Fruit fly (Drosophila melanogaster) whole organism, prepupa: ENCODE results near the gene CG7766.
A peak's percentile ranks its signal among the peaks of the same experiment; 100 is the strongest.

Source experiments
- Blimp-1 ChIP-seq: fragments of 200-800 bp; sonication (Bioruptor generic); optimal IDR thresholded peaks from 3 replicates; lab custom pipeline; 2017; ENCODE audit warnings: missing biosample characterization, missing genetic modification characterization, mild to moderate bottlenecking, moderate library complexity, missing genetic modification reagents
- CG10631 ChIP-seq: fragments of 200-800 bp; sonication (Bioruptor generic); optimal IDR thresholded peaks from 2 replicates; lab custom pipeline; 2016; ENCODE audit warnings: missing biosample characterization, missing genetic modification characterization
- CG11294 ChIP-seq: fragments of 200-800 bp; sonication (Bioruptor generic); IDR thresholded peaks from 2 replicates; pipeline ENCODE4 v1.3.6; 2022; ENCODE audit warnings: missing biosample characterization, missing genetic modification characterization
- CG11762 ChIP-seq: fragments of 200-800 bp; sonication (Bioruptor generic); optimal IDR thresholded peaks from 3 replicates; lab custom pipeline; 2016; ENCODE audit warnings: missing biosample characterization, missing genetic modification characterization; ENCODE audit not compliant: insufficient read depth
- CG11902 ChIP-seq: fragments of 200-800 bp; sonication (Bioruptor generic); optimal IDR thresholded peaks from 3 replicates; lab custom pipeline; 2016; ENCODE audit warnings: missing biosample characterization, missing genetic modification characterization
- CG1621 ChIP-seq: fragments of 200-800 bp; sonication (Bioruptor generic); optimal IDR thresholded peaks from 3 replicates; lab custom pipeline; 2018; ENCODE audit warnings: missing biosample characterization, mild to moderate bottlenecking, missing genetic modification characterization
- CG16779 ChIP-seq: fragments of 200-800 bp; sonication (Bioruptor generic); optimal IDR thresholded peaks from 3 replicates; lab custom pipeline; 2017; ENCODE audit warnings: missing biosample characterization, mild to moderate bottlenecking, missing genetic modification characterization
- CG3032 ChIP-seq: fragments of 200-800 bp; optimal IDR thresholded peaks from 2 replicates; lab custom pipeline; 2019; ENCODE audit warnings: missing biosample characterization, mild to moderate bottlenecking, missing genetic modification characterization, moderate library complexity
- CG31627 ChIP-seq: fragments of 200-800 bp; sonication (Bioruptor generic); optimal IDR thresholded peaks from 3 replicates; lab custom pipeline; 2016; ENCODE audit warnings: missing biosample characterization, missing genetic modification characterization
- CG34406 ChIP-seq: fragments of 200-800 bp; sonication (Bioruptor generic); optimal IDR thresholded peaks from 3 replicates; lab custom pipeline; 2016; ENCODE audit warnings: missing biosample characterization, missing genetic modification characterization
- CG6163 ChIP-seq: fragments of 200-800 bp; sonication (Bioruptor generic); IDR thresholded peaks from 3 replicates; pipeline ENCODE4 v1.3.6; 2022; ENCODE audit warnings: missing biosample characterization, missing genetic modification characterization
- CG6276 ChIP-seq: fragments of 200-800 bp; sonication (Bioruptor generic); optimal IDR thresholded peaks from 2 replicates; lab custom pipeline; 2017; ENCODE audit warnings: missing biosample characterization, mild to moderate bottlenecking, missing genetic modification characterization
- CG6808 ChIP-seq: fragments of 200-800 bp; sonication (Bioruptor generic); optimal IDR thresholded peaks from 3 replicates; lab custom pipeline; 2017; ENCODE audit warnings: missing biosample characterization, missing genetic modification characterization, mild to moderate bottlenecking, moderate library complexity, missing genetic modification reagents
- CG6854 ChIP-seq: fragments of 200-800 bp; sonication (Bioruptor generic); optimal IDR thresholded peaks from 2 replicates; lab custom pipeline; 2017; ENCODE audit warnings: missing biosample characterization, mild to moderate bottlenecking, missing genetic modification characterization
- CG7368 ChIP-seq: fragments of 200-800 bp; sonication (Bioruptor generic); optimal IDR thresholded peaks from 3 replicates; lab custom pipeline; 2016; ENCODE audit warnings: missing biosample characterization, missing genetic modification characterization
- CG8319 ChIP-seq: fragments of 200-800 bp; sonication (Bioruptor generic); optimal IDR thresholded peaks from 3 replicates; lab custom pipeline; 2016; ENCODE audit warnings: missing biosample characterization, missing genetic modification characterization
- CG8632 ChIP-seq: fragments of 200-800 bp; sonication (Bioruptor generic); optimal IDR thresholded peaks from 3 replicates; lab custom pipeline; 2016; ENCODE audit warnings: missing biosample characterization, missing genetic modification characterization
- Eip75B ChIP-seq: fragments of 200-800 bp; sonication (Bioruptor generic); optimal IDR thresholded peaks from 3 replicates; lab custom pipeline; 2016; ENCODE audit warnings: missing biosample characterization, missing genetic modification characterization
- Eip78C ChIP-seq: fragments of 200-800 bp; sonication (Bioruptor generic); peaks from one replicate; lab custom pipeline; 2016; ENCODE audit warnings: missing biosample characterization, missing genetic modification characterization
- Ets21C ChIP-seq: fragments of 200-800 bp; sonication (Bioruptor generic); optimal IDR thresholded peaks from 3 replicates; lab custom pipeline; 2016; ENCODE audit warnings: missing biosample characterization, missing genetic modification characterization
- Ets96B ChIP-seq: fragments of 200-800 bp; optimal IDR thresholded peaks from 2 replicates; lab custom pipeline; 2019; ENCODE audit warnings: missing biosample characterization, mild to moderate bottlenecking, missing genetic modification characterization, moderate library complexity
- Gug ChIP-seq: fragments of 200-800 bp; sonication (Bioruptor generic); IDR thresholded peaks from 2 replicates; pipeline ENCODE4 v1.3.6; 2022; ENCODE audit warnings: missing biosample characterization, missing genetic modification characterization
- Hr38 ChIP-seq: sonication (Bioruptor generic); optimal IDR thresholded peaks from 2 replicates; lab custom pipeline; 2016; ENCODE audit warnings: missing biosample characterization, missing genetic modification characterization
- Met ChIP-seq: fragments of 200-800 bp; sonication (Bioruptor generic); optimal IDR thresholded peaks from 3 replicates; lab custom pipeline; 2016; ENCODE audit warnings: missing biosample characterization, missing genetic modification characterization
- Sox102F ChIP-seq: fragments of 200-800 bp; sonication (Bioruptor generic); optimal IDR thresholded peaks from 2 replicates; lab custom pipeline; 2016; ENCODE audit warnings: missing biosample characterization, mild to moderate bottlenecking, missing genetic modification characterization
- Sox14 ChIP-seq: fragments of 200-800 bp; sonication (Bioruptor generic); optimal IDR thresholded peaks from 3 replicates; lab custom pipeline; 2016; ENCODE audit warnings: missing biosample characterization, missing genetic modification characterization
- Sox15 ChIP-seq: fragments of 200-800 bp; sonication (Bioruptor generic); optimal IDR thresholded peaks from 3 replicates; lab custom pipeline; 2016; ENCODE audit warnings: missing biosample characterization, missing genetic modification characterization
- achi ChIP-seq: fragments of 200-800 bp; sonication (Bioruptor generic); optimal IDR thresholded peaks from 3 replicates; lab custom pipeline; 2016; ENCODE audit warnings: missing biosample characterization, missing genetic modification characterization
- cyc ChIP-seq: fragments of 200-800 bp; sonication (Bioruptor generic); optimal IDR thresholded peaks from 3 replicates; lab custom pipeline; 2016; ENCODE audit warnings: missing biosample characterization, missing genetic modification characterization
- dsx ChIP-seq: fragments of 200-800 bp; optimal IDR thresholded peaks from 3 replicates; lab custom pipeline; 2019; ENCODE audit warnings: missing biosample characterization, mild to moderate bottlenecking, missing genetic modification characterization, moderate library complexity; ENCODE audit not compliant: poor library complexity, severe bottlenecking
- eg ChIP-seq: fragments of 200-800 bp; sonication (Bioruptor generic); IDR thresholded peaks from 3 replicates; pipeline ENCODE4 v1.3.6; 2022; ENCODE audit warnings: missing biosample characterization, missing genetic modification characterization
- esn ChIP-seq: fragments of 200-800 bp; sonication (Bioruptor generic); optimal IDR thresholded peaks from 2 replicates; lab custom pipeline; 2016; ENCODE audit warnings: missing biosample characterization, mild to moderate bottlenecking, missing genetic modification characterization, moderate library complexity
- fkh ChIP-seq: fragments of 200-800 bp; sonication (Bioruptor generic); optimal IDR thresholded peaks from 3 replicates; lab custom pipeline; 2017; ENCODE audit warnings: missing biosample characterization, mild to moderate bottlenecking, missing genetic modification characterization, moderate library complexity
- net ChIP-seq: fragments of 200-800 bp; sonication (Bioruptor generic); optimal IDR thresholded peaks from 3 replicates; lab custom pipeline; 2016; ENCODE audit warnings: missing biosample characterization, missing genetic modification characterization
- pdm3 ChIP-seq: fragments of 200-800 bp; sonication (Bioruptor generic); optimal IDR thresholded peaks from 3 replicates; lab custom pipeline; 2016; ENCODE audit warnings: missing biosample characterization, missing genetic modification characterization
- salr ChIP-seq, 2 experiments: fragments of 200-800 bp; sonication (Bioruptor generic); optimal IDR thresholded peaks; 3 replicates each; lab custom pipeline; 2016 to 2018; ENCODE audit warnings: missing biosample characterization in 2 of 2, missing genetic modification characterization in 2 of 2, mild to moderate bottlenecking in 1 of 2
- spab ChIP-seq: fragments of 200-800 bp; sonication (Bioruptor generic); optimal IDR thresholded peaks from 2 replicates; lab custom pipeline; 2017; ENCODE audit warnings: missing biosample characterization, mild to moderate bottlenecking, missing genetic modification characterization, missing genetic modification reagents
- svp ChIP-seq: fragments of 200-800 bp; sonication (Bioruptor generic); peaks from one replicate; lab custom pipeline; 2016; ENCODE audit warnings: missing biosample characterization, missing genetic modification characterization
- topi ChIP-seq: fragments of 200-800 bp; sonication (Bioruptor generic); optimal IDR thresholded peaks from 3 replicates; lab custom pipeline; 2016; ENCODE audit warnings: missing biosample characterization, missing genetic modification characterization
- vri ChIP-seq: fragments of 200-800 bp; sonication (Bioruptor generic); optimal IDR thresholded peaks from 3 replicates; lab custom pipeline; 2016; ENCODE audit warnings: missing biosample characterization, mild to moderate bottlenecking, missing genetic modification characterization

Gene CG7766

DNA sequence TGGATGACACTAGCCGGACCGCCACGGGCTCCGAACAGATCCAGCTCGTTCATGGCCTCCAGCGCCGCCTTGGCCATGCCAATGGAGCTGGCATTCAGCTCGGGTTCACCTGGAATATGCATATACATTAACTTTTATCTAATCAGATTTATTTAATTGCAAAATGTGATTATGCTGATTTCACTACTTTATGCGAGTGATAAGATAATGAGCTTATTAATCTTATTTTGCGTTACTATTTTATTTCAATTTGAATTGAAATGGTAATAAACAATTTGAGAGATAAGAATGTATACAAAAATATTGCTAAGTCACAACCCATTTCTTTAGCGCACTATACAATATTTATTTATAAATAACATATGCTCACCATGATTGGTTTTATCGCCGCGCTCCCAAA, 1.4 kb downstream of the CG7766 start:
- TF ChIP-seq eg (GFP tag; lab: Robert Waterston, UW) (no peak), topi (GFP tag; lab: Kevin White, UChicago) (no peak), CG11294 (GFP tag; lab: Robert Waterston, UW) (no peak), Blimp-1 (no peak), net (GFP tag; lab: Kevin White, UChicago) (no peak), Met (GFP tag; lab: Kevin White, UChicago) (no peak), pdm3 (GFP tag; lab: Kevin White, UChicago) (no peak), Eip75B (GFP tag; lab: Kevin White, UChicago) (no peak), CG1621 (tag; lab: Kevin White, UChicago) (no peak), CG8632 (no peak), fkh (GFP tag; lab: Kevin White, UChicago) (no peak), dsx (GFP tag; lab: Kevin White, UChicago) (no peak), Ets21C (GFP tag; lab: Kevin White, UChicago) (no peak), spab (no peak)

dm6 chrX:9093912-9094311, 9.6 kb downstream of the CG7766 start:
- TF ChIP-seq svp (GFP tag; lab: Kevin White, UChicago): peak; percentile 83
- TF ChIP-seq CG6808: no peak
- no peak for TF ChIP-seq Gug

dm6 chrX:9093062-9093461, 10.5 kb downstream of the CG7766 start:
- TF ChIP-seq eg (GFP tag; lab: Robert Waterston, UW) (no peak), CG6808 (no peak)
- TF ChIP-seq, all 60 proteins: peak for 0

dm6 chrX:9090057-9090358, 13.5 kb downstream of the CG7766 start:
- TF ChIP-seq esn (GFP tag; lab: Kevin White, UChicago) (no peak), svp (GFP tag; lab: Kevin White, UChicago) (peak; percentile 72)

DNA sequence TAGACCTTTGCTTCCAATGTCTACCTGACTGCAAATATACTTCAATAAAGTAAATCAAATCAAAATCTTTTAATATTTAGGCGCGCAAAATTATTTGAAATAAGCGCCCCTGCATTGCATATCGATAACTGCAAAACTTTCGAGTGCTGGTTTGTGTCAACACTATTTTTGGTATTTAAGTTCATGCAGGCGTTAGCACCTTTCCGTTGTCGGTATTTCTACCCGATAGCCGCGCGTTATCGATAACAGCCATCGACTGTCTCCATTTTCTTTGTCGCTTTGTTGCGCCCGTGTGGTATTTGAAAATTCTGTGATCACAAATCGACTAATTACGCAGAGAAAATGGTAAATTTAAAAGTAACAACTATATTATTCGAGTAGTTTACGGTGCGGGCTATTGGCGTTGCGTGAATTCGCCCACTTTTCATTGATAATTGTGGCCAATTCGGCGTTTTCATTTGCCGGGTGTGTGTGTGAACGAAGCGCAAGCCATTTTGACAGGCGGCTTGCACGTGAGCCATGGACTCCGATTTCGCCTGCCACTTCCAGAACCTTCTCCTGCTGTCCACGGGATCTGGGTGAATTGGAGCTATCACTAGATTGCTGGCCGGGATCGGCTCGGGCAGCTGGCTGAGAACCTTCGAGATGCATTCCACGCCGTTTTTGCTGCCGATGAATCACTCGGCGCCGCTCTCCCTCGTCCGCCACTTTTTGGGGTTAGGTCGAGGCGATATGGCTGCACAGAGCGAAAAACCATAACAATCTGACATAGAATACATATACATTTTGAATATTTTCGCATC, 14.1 kb downstream of the CG7766 start, which contains the start of gene CCT2:
CCT2 (plus strand) TSS at position 260 of the 803 bp plus-strand sequence.
- TF ChIP-seq Sox15 (GFP tag; lab: Kevin White, UChicago) (no peak), CG6854 (GFP tag; lab: Kevin White, UChicago) (peak; percentile 23), eg (GFP tag; lab: Robert Waterston, UW) (no peak), CG8632 (no peak), CG31627 (no peak), achi (peak; percentile 18), Blimp-1 (no peak), CG11902 (GFP tag; lab: Kevin White, UChicago) (no peak), Sox102F (no peak), CG34406 (GFP tag; lab: Kevin White, UChicago) (no peak), CG11762 (GFP tag; lab: Kevin White, UChicago) (no peak), salr (GFP tag; optimal IDR thresholded peaks at IDR 0.05; lab: Kevin White, UChicago) (no peak), CG10631 (GFP tag; lab: Kevin White, UChicago) (no peak), Hr38 (GFP tag; lab: Kevin White, UChicago) (no peak), CG6276 (no peak), CG3032 (no peak), cyc (no peak), Met (GFP tag; lab: Kevin White, UChicago) (no peak), esn (GFP tag; lab: Kevin White, UChicago) (peak; percentile 3), CG16779 (tag; lab: Kevin White, UChicago) (no peak), Ets96B (tag; lab: Kevin White, UChicago) (no peak), vri (GFP tag; lab: Kevin White, UChicago) (no peak), CG6163 (GFP tag; lab: Robert Waterston, UW) (no peak), CG7368 (GFP tag; lab: Kevin White, UChicago) (no peak), svp (GFP tag; lab: Kevin White, UChicago) (peak; percentile 88), Sox14 (GFP tag; lab: Kevin White, UChicago) (peak; percentile 71), CG8319 (GFP tag; lab: Kevin White, UChicago) (no peak), Eip78C (GFP tag; lab: Kevin White, UChicago) (peak; percentile 51)
